Worm (Caenorhabditis elegans): Measurements from ENCODE around the gene clc-8.
A peak's percentile ranks its signal among the peaks of the same experiment; 100 is the strongest.

Gene clc-8

ce11 chrIV:14435902-14436301 lies 42.0 kb downstream of the clc-8 start:
- TF ChIP-seq daf-12 (tag; optimal IDR thresholded peaks at IDR 0.05) (no peak), ZK546.5 (tag; optimal IDR thresholded peaks at IDR 0.05) (no peak), lsy-12 (tag; optimal IDR thresholded peaks at IDR 0.05) (no peak), tbx-2 (tag; optimal IDR thresholded peaks at IDR 0.05) (no peak), ama-1 (optimal IDR thresholded peaks at IDR 0.05) (no peak), hmg-11 (tag; optimal IDR thresholded peaks at IDR 0.05) (no peak), sea-2 (GFP tag; optimal IDR thresholded peaks at IDR 0.05) (no peak), egl-5 (tag; optimal IDR thresholded peaks at IDR 0.05) (no peak), elt-1 (tag; optimal IDR thresholded peaks at IDR 0.05) (no peak), ztf-4 (tag; optimal IDR thresholded peaks at IDR 0.05) (no peak), ztf-11 (tag; optimal IDR thresholded peaks at IDR 0.05) (no peak), unc-62 (GFP tag; optimal IDR thresholded peaks at IDR 0.05) (no peak), unc-39 (tag; optimal IDR thresholded peaks at IDR 0.05) (no peak), egl-27 (tag; optimal IDR thresholded peaks at IDR 0.05) (no peak), eor-1 (tag; optimal IDR thresholded peaks at IDR 0.05) (no peak), jun-1 (tag; optimal IDR thresholded peaks at IDR 0.05) (no peak), nfya-1 (tag; optimal IDR thresholded peaks at IDR 0.05; ENCODE audit: insufficient read depth) (no peak), nhr-25 (tag; optimal IDR thresholded peaks at IDR 0.05) (no peak), pha-4 (tag; optimal IDR thresholded peaks at IDR 0.05) (no peak)

- TF ChIP-seq nfya-1 (tag; optimal IDR thresholded peaks at IDR 0.05; ENCODE audit: insufficient read depth), result peak; percentile 72
- no peak for TF ChIP-seq elt-2 (tag; optimal IDR thresholded peaks at IDR 0.05)
Measured at ce11 chrIV:14437391-14437790, 43.5 kb downstream of the clc-8 start.

ce11 chrIV:14444077-14444476 lies 50.1 kb downstream of the clc-8 start, which contains the start of gene tra-3:
Gene tra-3, minus strand, starts transcription at chrIV:14444183.
- no peak for TF ChIP-seq aly-2 (tag; optimal IDR thresholded peaks at IDR 0.05)
- TF ChIP-seq daf-12 (tag; optimal IDR thresholded peaks at IDR 0.05), result no peak
- no peak for TF ChIP-seq nhr-12 (tag; optimal IDR thresholded peaks at IDR 0.05)
- TF ChIP-seq egl-27 (tag; optimal IDR thresholded peaks at IDR 0.05), result no peak
- TF ChIP-seq zag-1 (tag; optimal IDR thresholded peaks at IDR 0.05), result no peak
- TF ChIP-seq nhr-237 (tag; optimal IDR thresholded peaks at IDR 0.05), result no peak
- no peak for TF ChIP-seq ceh-16 (tag; optimal IDR thresholded peaks at IDR 0.05)
- no peak for TF ChIP-seq elt-3 (tag; optimal IDR thresholded peaks at IDR 0.05)
- no peak for TF ChIP-seq ztf-11 (tag; optimal IDR thresholded peaks at IDR 0.05)
- TF ChIP-seq mml-1 (tag; optimal IDR thresholded peaks at IDR 0.05), result no peak
- TF ChIP-seq lin-15B (tag; optimal IDR thresholded peaks at IDR 0.05), result no peak
- TF ChIP-seq pha-4 (tag; optimal IDR thresholded peaks at IDR 0.05), result no peak
- no peak for TF ChIP-seq skn-1 (tag; optimal IDR thresholded peaks at IDR 0.05)
- no peak for TF ChIP-seq eor-1 (tag; optimal IDR thresholded peaks at IDR 0.05)
- TF ChIP-seq nhr-76 (tag; optimal IDR thresholded peaks at IDR 0.05), result no peak
- TF ChIP-seq nhr-11 (tag; optimal IDR thresholded peaks at IDR 0.05), result no peak
- no peak for TF ChIP-seq elt-2 (tag; optimal IDR thresholded peaks at IDR 0.05)
- no peak for TF ChIP-seq nfya-1 (tag; optimal IDR thresholded peaks at IDR 0.05; ENCODE audit: insufficient read depth)

- TF ChIP-seq zag-1 (tag; optimal IDR thresholded peaks at IDR 0.05) (no peak), nhr-237 (tag; optimal IDR thresholded peaks at IDR 0.05) (no peak), nhr-43 (tag; optimal IDR thresholded peaks at IDR 0.05; ENCODE audit: poor library complexity, severe bottlenecking) (peak; percentile 56), ztf-4 (tag; optimal IDR thresholded peaks at IDR 0.05) (no peak), fkh-10 (GFP tag; optimal IDR thresholded peaks at IDR 0.05) (no peak), nhr-25 (tag; optimal IDR thresholded peaks at IDR 0.05) (peak; percentile 30), lin-39 (tag; optimal IDR thresholded peaks at IDR 0.05) (no peak), ztf-11 (tag; optimal IDR thresholded peaks at IDR 0.05) (no peak), nhr-76 (tag; optimal IDR thresholded peaks at IDR 0.05) (no peak), lin-15B (tag; optimal IDR thresholded peaks at IDR 0.05) (no peak), ama-1 (optimal IDR thresholded peaks at IDR 0.05) (no peak), ceh-82 (tag; optimal IDR thresholded peaks at IDR 0.05) (no peak), nhr-77 (tag; optimal IDR thresholded peaks at IDR 0.05) (no peak), ceh-28 (tag; optimal IDR thresholded peaks at IDR 0.05) (peak; percentile 21), elt-2 (tag; optimal IDR thresholded peaks at IDR 0.05) (peak; percentile 21), snpc-4 (tag; optimal IDR thresholded peaks at IDR 0.05) (peak; percentile 94), fos-1 (tag; optimal IDR thresholded peaks at IDR 0.05) (no peak), lsy-12 (tag; optimal IDR thresholded peaks at IDR 0.05) (no peak), unc-62 (GFP tag; optimal IDR thresholded peaks at IDR 0.05) (no peak), elt-3 (tag; optimal IDR thresholded peaks at IDR 0.05) (peak in 1 of 3 experiments; percentile 15), unc-39 (tag; optimal IDR thresholded peaks at IDR 0.05) (no peak), nhr-23 (tag; optimal IDR thresholded peaks at IDR 0.05) (peak; percentile 42), jun-1 (tag; optimal IDR thresholded peaks at IDR 0.05) (no peak), nfya-1 (tag; optimal IDR thresholded peaks at IDR 0.05; ENCODE audit: insufficient read depth) (peak; percentile 1), ceh-16 (tag; optimal IDR thresholded peaks at IDR 0.05) (no peak), mml-1 (tag; optimal IDR thresholded peaks at IDR 0.05) (no peak), daf-12 (tag; optimal IDR thresholded peaks at IDR 0.05) (no peak), aly-2 (tag; optimal IDR thresholded peaks at IDR 0.05) (no peak), ZK546.5 (tag; optimal IDR thresholded peaks at IDR 0.05) (no peak), fkh-2 (tag; optimal IDR thresholded peaks at IDR 0.05) (no peak), mdl-1 (tag; optimal IDR thresholded peaks at IDR 0.05) (no peak), elt-1 (tag; optimal IDR thresholded peaks at IDR 0.05) (no peak), sea-2 (GFP tag; optimal IDR thresholded peaks at IDR 0.05) (no peak), ceh-9 (tag; optimal IDR thresholded peaks at IDR 0.05) (no peak), nhr-28 (tag; optimal IDR thresholded peaks at IDR 0.05) (no peak)
Measured at ce11 chrIV:14445191-14445795, 51.4 kb downstream of the clc-8 start.

Data from whole organism, L3 larva.